Fruit fly (Drosophila melanogaster): ENCODE data around the gene smg.
A peak's percentile ranks its signal among the peaks of the same experiment; 100 is the strongest.

Gene smg

DNA sequence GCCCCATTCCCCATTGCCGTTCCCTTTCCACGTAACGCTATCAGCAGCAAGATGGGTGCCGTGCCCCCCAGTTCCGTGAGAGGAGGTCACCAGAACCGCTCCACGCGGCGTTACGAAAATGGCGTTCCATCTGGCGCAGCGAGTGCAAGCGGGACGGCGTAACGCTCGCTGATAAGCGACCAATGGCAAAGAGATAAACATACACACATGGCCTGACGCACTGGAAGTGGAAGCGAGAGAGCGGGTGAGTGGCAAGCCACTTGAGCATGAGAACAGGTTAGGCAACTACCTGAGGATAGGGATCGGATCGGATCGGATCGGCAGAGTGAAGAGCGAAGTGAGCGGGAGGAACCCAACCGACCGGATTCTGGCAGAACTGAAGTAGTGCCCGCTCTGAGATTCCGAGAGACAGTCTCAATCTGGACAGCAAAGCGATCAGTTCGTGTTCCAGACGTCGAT lies 7.0 kb upstream of the smg start, which contains the start of gene Doc3:
Doc3 (plus strand) TSS at position 409 of the 459 bp plus-strand sequence.
- TF ChIP-seq Dfd (GFP tag; optimal IDR thresholded peaks at IDR 0.05): no peak
- TF ChIP-seq Vsx2 (GFP tag; optimal IDR thresholded peaks at IDR 0.05; ENCODE audit: partially characterized antibody): peak; percentile 95
- no peak for TF ChIP-seq HLH106 (tag; optimal IDR thresholded peaks at IDR 0.05)
- TF ChIP-seq dl (GFP tag; optimal IDR thresholded peaks at IDR 0.05; ENCODE audit: insufficient read depth in 1 of 2, partially characterized antibody in 2 of 2): peak; percentile 40 to 70
- TF ChIP-seq foxo (GFP tag; optimal IDR thresholded peaks at IDR 0.05): no peak
- TF ChIP-seq jim (GFP tag; optimal IDR thresholded peaks at IDR 0.05): no peak
- peak; percentile 93 for TF ChIP-seq Dif (GFP tag; optimal IDR thresholded peaks at IDR 0.05; ENCODE audit: partially characterized antibody)
- no peak for TF ChIP-seq Rel (GFP tag; optimal IDR thresholded peaks at IDR 0.05)
- TF ChIP-seq Rel (tag; optimal IDR thresholded peaks at IDR 0.05): peak; percentile 11

dm6 chr3L:9003369-9003768 lies 5.6 kb upstream of the smg start:
- TF ChIP-seq CG32264 (GFP tag; optimal IDR thresholded peaks at IDR 0.05): no peak
- no peak for TF ChIP-seq Dif (GFP tag; optimal IDR thresholded peaks at IDR 0.05; ENCODE audit: partially characterized antibody)
- no peak for TF ChIP-seq usp (GFP tag; optimal IDR thresholded peaks at IDR 0.05)
- no peak for TF ChIP-seq sage (GFP tag; optimal IDR thresholded peaks at IDR 0.05)
- TF ChIP-seq br (GFP tag; optimal IDR thresholded peaks at IDR 0.05): no peak
- TF ChIP-seq foxo (GFP tag; optimal IDR thresholded peaks at IDR 0.05): no peak
- TF ChIP-seq Abd-B (GFP tag; optimal IDR thresholded peaks at IDR 0.05): no peak
- TF ChIP-seq rgr (GFP tag; optimal IDR thresholded peaks at IDR 0.05): no peak
- no peak for TF ChIP-seq dmrt93B (GFP tag; optimal IDR thresholded peaks at IDR 0.05)
- TF ChIP-seq dsf (GFP tag; optimal IDR thresholded peaks at IDR 0.05; ENCODE audit: borderline replicate concordance): no peak
- no peak for TF ChIP-seq Vsx2 (GFP tag; optimal IDR thresholded peaks at IDR 0.05; ENCODE audit: partially characterized antibody)
- TF ChIP-seq OdsH (GFP tag; optimal IDR thresholded peaks at IDR 0.05): no peak
- no peak for TF ChIP-seq Jra (GFP tag; optimal IDR thresholded peaks at IDR 0.05)
- no peak for TF ChIP-seq CrebA (GFP tag; optimal IDR thresholded peaks at IDR 0.05; ENCODE audit: borderline replicate concordance)

- TF ChIP-seq CG9705 (GFP tag; optimal IDR thresholded peaks at IDR 0.05): no peak
- TF ChIP-seq N (GFP tag; optimal IDR thresholded peaks at IDR 0.05): no peak
Measured at dm6 chr3L:9002527-9002926, 4.7 kb upstream of the smg start.

DNA sequence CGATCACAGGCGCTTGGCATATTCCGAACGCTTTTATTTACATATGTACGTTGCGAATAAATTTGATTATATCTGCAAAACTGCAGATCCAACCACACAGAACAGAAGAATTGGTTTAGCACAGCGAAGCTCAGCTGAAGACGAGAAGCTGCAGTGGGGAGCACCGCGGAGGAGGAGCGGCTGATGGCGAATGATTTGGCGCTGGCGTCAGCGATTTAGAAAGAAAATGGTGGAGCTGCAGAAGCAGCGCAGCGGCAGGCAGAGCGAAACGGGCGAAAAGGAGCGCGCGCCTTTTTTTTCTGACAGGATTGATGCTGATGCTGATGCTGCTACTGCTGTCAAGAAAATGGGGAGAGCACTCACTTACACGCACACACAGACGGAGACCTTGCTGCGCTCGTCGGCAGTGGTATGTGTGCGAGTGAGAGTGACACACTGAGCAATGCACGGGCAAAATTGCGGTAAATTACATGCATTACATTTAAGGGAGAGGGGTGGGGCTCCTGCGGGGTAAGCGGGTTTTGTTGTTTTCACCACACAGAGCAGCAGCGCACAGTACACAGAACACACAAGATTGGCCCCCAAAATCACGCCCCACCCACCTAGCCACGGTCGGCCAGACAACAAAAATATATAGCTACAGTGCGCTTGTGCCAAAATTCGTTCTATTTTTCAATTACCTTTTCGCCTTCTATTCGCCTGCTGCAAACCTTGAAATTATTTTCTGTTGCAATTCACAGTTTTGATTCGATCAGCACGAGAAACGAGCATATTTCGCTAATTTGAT lies 697 bp downstream of the smg start:
- no peak for TF ChIP-seq Rel (GFP tag; optimal IDR thresholded peaks at IDR 0.05)
- TF ChIP-seq Rel (tag; optimal IDR thresholded peaks at IDR 0.05): peak; percentile 72
- peak; percentile 7 for TF ChIP-seq fru (GFP tag; optimal IDR thresholded peaks at IDR 0.05)
- peak; percentile 33 for TF ChIP-seq psq (GFP tag; optimal IDR thresholded peaks at IDR 0.05)
- TF ChIP-seq Dif (GFP tag; optimal IDR thresholded peaks at IDR 0.05; ENCODE audit: partially characterized antibody): peak; percentile 41
- TF ChIP-seq Sp1 (GFP tag; optimal IDR thresholded peaks at IDR 0.05): no peak
- peak in 1 of 2 experiments; percentile 3 for TF ChIP-seq dl (GFP tag; optimal IDR thresholded peaks at IDR 0.05; ENCODE audit: insufficient read depth in 1 of 2, partially characterized antibody in 2 of 2)
- no peak for TF ChIP-seq usp (GFP tag; optimal IDR thresholded peaks at IDR 0.05)

DNA sequence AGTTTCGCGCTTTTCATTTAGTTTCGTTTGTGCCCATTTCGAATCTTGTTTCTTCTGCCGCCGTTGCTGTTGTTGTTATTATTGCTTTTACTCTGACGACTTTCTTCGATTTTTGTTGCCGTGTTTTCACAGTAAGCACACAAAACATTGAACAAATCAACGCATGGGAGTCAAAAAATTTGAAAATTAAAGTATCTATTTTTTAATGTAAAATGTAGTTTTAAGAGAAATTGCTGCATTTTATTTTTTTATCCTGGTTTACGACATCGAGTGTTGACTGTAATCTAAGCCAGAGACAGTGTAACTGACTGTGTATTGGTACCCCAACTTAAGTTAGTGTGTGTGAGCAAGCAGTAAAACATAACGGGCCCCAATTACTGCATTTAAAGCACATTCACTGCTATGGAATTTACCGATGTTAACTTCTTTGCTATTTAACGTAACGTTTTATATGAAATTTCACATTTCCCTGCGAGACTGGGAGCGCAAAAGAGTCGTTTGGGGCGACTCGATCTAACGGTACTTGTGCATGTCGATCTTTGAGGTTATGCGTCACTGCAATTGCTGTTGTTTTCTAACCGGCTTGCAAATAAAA lies 1.5 kb downstream of the smg start:
- TF ChIP-seq OdsH (GFP tag; optimal IDR thresholded peaks at IDR 0.05) (peak; percentile 85), brk (GFP tag; optimal IDR thresholded peaks at IDR 0.05) (no peak), psq (GFP tag; optimal IDR thresholded peaks at IDR 0.05) (peak; percentile 76), CG32264 (GFP tag; optimal IDR thresholded peaks at IDR 0.05) (peak; percentile 74), br (GFP tag; optimal IDR thresholded peaks at IDR 0.05) (peak; percentile 86), Dfd (GFP tag; optimal IDR thresholded peaks at IDR 0.05) (no peak), fru (GFP tag; optimal IDR thresholded peaks at IDR 0.05) (peak; percentile 88), h (GFP tag; optimal IDR thresholded peaks at IDR 0.05) (peak; percentile 92), HLH106 (tag; optimal IDR thresholded peaks at IDR 0.05) (peak; percentile 84), ey (GFP tag; optimal IDR thresholded peaks at IDR 0.05) (peak; percentile 89), Rel (GFP tag; optimal IDR thresholded peaks at IDR 0.05) (peak; percentile 2), Rel (tag; optimal IDR thresholded peaks at IDR 0.05) (no peak), Mio (GFP tag; optimal IDR thresholded peaks at IDR 0.05) (peak; percentile 38), Vsx2 (GFP tag; optimal IDR thresholded peaks at IDR 0.05; ENCODE audit: partially characterized antibody) (no peak), CG9705 (GFP tag; optimal IDR thresholded peaks at IDR 0.05) (peak; percentile 42), Hr83 (GFP tag; optimal IDR thresholded peaks at IDR 0.05; ENCODE audit: poor library complexity, severe bottlenecking) (peak; percentile 57), dl (GFP tag; optimal IDR thresholded peaks at IDR 0.05; ENCODE audit: insufficient read depth in 1 of 2, partially characterized antibody in 2 of 2) (no peak), foxo (GFP tag; optimal IDR thresholded peaks at IDR 0.05) (peak; percentile 22 to 92), Jra (GFP tag; optimal IDR thresholded peaks at IDR 0.05) (peak; percentile 67), rgr (GFP tag; optimal IDR thresholded peaks at IDR 0.05) (peak; percentile 89), GATAd (GFP tag; optimal IDR thresholded peaks at IDR 0.05) (peak; percentile 51), Sp1 (GFP tag; optimal IDR thresholded peaks at IDR 0.05) (peak; percentile 76), pan (optimal IDR thresholded peaks at IDR 0.05) (no peak)
